Fruit fly (Drosophila melanogaster) whole organism, embryonic: Measurements from ENCODE around the gene in.
A peak's percentile ranks its signal among the peaks of the same experiment; 100 is the strongest.

Experiments
- Blimp-1 ChIP-seq: fragments of 200-800 bp; sonication (Bioruptor generic); optimal IDR thresholded peaks from 3 replicates; lab custom pipeline; 2018; ENCODE audit warnings: missing biosample characterization, missing genetic modification characterization, mild to moderate bottlenecking, moderate library complexity, missing genetic modification reagents
- CG10321 ChIP-seq: fragments of 200-800 bp; sonication (Bioruptor generic); IDR thresholded peaks from 2 replicates; pipeline ENCODE4 v1.3.6; 2022; ENCODE audit warnings: missing biosample characterization, missing genetic modification characterization
- CG11093 ChIP-seq: fragments of 200-800 bp; sonication (Bioruptor generic); IDR thresholded peaks from 3 replicates; pipeline ENCODE4 v1.3.6; 2022; ENCODE audit warnings: missing biosample characterization, missing genetic modification characterization
- CG11560 ChIP-seq: fragments of 200-800 bp; sonication (Bioruptor generic); IDR thresholded peaks from 3 replicates; pipeline ENCODE4 v1.3.6; 2022; ENCODE audit warnings: missing biosample characterization, missing genetic modification characterization
- CG12659 ChIP-seq: fragments of 200-800 bp; sonication (Bioruptor generic); optimal IDR thresholded peaks from 3 replicates; lab custom pipeline; 2017; ENCODE audit warnings: mild to moderate bottlenecking, missing biosample characterization, missing genetic modification reagents, missing genetic modification characterization
- CG13894 ChIP-seq: fragments of 200-800 bp; sonication (Bioruptor generic); optimal IDR thresholded peaks from 3 replicates; lab custom pipeline; 2018; ENCODE audit warnings: missing biosample characterization, mild to moderate bottlenecking, missing genetic modification characterization, moderate library complexity
- CG15514 ChIP-seq: fragments of 200-800 bp; sonication (Bioruptor generic); optimal IDR thresholded peaks from 3 replicates; lab custom pipeline; 2017; ENCODE audit warnings: missing biosample characterization, missing genetic modification characterization, mild to moderate bottlenecking, moderate library complexity, missing genetic modification reagents
- CG17912 ChIP-seq: fragments of 200-800 bp; sonication (Bioruptor generic); optimal IDR thresholded peaks from 2 replicates; lab custom pipeline; 2018; ENCODE audit warnings: missing biosample characterization, mild to moderate bottlenecking, missing genetic modification characterization
- CG18476 ChIP-seq: fragments of 200-800 bp; sonication (Bioruptor generic); optimal IDR thresholded peaks from 2 replicates; lab custom pipeline; 2016; ENCODE audit warnings: missing biosample characterization, mild to moderate bottlenecking, missing genetic modification characterization
- CG31388 ChIP-seq: fragments of 200-800 bp; sonication (Bioruptor generic); optimal IDR thresholded peaks from 2 replicates; lab custom pipeline; 2016; ENCODE audit warnings: missing biosample characterization, missing genetic modification characterization
- CG32532 ChIP-seq: fragments of 200-800 bp; sonication (Bioruptor generic); IDR thresholded peaks from 2 replicates; pipeline ENCODE4 v1.3.6; 2022; ENCODE audit warnings: missing biosample characterization, missing genetic modification characterization
- CG32767 ChIP-seq: fragments of 200-800 bp; sonication (Bioruptor generic); IDR thresholded peaks from 2 replicates; pipeline ENCODE4 v1.3.6; 2022; ENCODE audit warnings: missing biosample characterization, missing genetic modification characterization
- CG34224 ChIP-seq: fragments of 200-800 bp; sonication (Bioruptor generic); IDR thresholded peaks from 3 replicates; pipeline ENCODE4 v1.3.6; 2022; ENCODE audit warnings: missing biosample characterization, missing genetic modification characterization; ENCODE audit not compliant: partially characterized antibody
- CG42726 ChIP-seq: fragments of 200-800 bp; sonication (Bioruptor generic); IDR thresholded peaks from 2 replicates; pipeline ENCODE4 v1.3.6; 2022; ENCODE audit warnings: missing biosample characterization, missing genetic modification characterization; ENCODE audit not compliant: partially characterized antibody
- CG7271 ChIP-seq: fragments of 200-800 bp; sonication (Bioruptor generic); optimal IDR thresholded peaks from 2 replicates; lab custom pipeline; 2018; ENCODE audit warnings: missing biosample characterization, mild to moderate bottlenecking, missing genetic modification characterization, moderate library complexity
- CG7357 ChIP-seq: fragments of 200-800 bp; sonication (Bioruptor generic); IDR thresholded peaks from 3 replicates; pipeline ENCODE4 v1.3.6; 2022; ENCODE audit warnings: missing biosample characterization, missing genetic modification characterization
- CG7745 ChIP-seq: fragments of 200-800 bp; sonication (Bioruptor generic); optimal IDR thresholded peaks from 2 replicates; lab custom pipeline; 2018; ENCODE audit warnings: missing biosample characterization, mild to moderate bottlenecking, missing genetic modification characterization, moderate library complexity
- CG7928 ChIP-seq: fragments of 200-800 bp; sonication (Bioruptor generic); optimal IDR thresholded peaks from 2 replicates; lab custom pipeline; 2017; ENCODE audit warnings: missing biosample characterization, mild to moderate bottlenecking, missing genetic modification characterization
- CG8388 ChIP-seq: fragments of 200-800 bp; sonication (Bioruptor generic); optimal IDR thresholded peaks from 2 replicates; lab custom pipeline; 2019; ENCODE audit warnings: missing biosample characterization, mild to moderate bottlenecking, missing genetic modification characterization, moderate library complexity
- CG9215 ChIP-seq: fragments of 200-800 bp; sonication (Bioruptor generic); IDR thresholded peaks from 2 replicates; pipeline ENCODE4 v1.3.6; 2022; ENCODE audit warnings: missing biosample characterization, missing genetic modification characterization
- Chrac-16 ChIP-seq: fragments of 200-800 bp; sonication (Bioruptor generic); optimal IDR thresholded peaks from 3 replicates; lab custom pipeline; 2016; ENCODE audit warnings: missing biosample characterization, missing genetic modification characterization
- CrebB ChIP-seq: fragments of 200-800 bp; sonication (Bioruptor generic); optimal IDR thresholded peaks from 3 replicates; lab custom pipeline; 2018; ENCODE audit warnings: missing biosample characterization, mild to moderate bottlenecking, missing genetic modification characterization
- D19A ChIP-seq: fragments of 200-800 bp; optimal IDR thresholded peaks from 3 replicates; lab custom pipeline; 2019; ENCODE audit warnings: missing biosample characterization, mild to moderate bottlenecking, missing genetic modification characterization, moderate library complexity
- Dll ChIP-seq: fragments of 200-800 bp; sonication (Bioruptor generic); IDR thresholded peaks from 4 replicates; pipeline ENCODE4 v1.3.6; 2022; ENCODE audit warnings: missing biosample characterization, missing genetic modification characterization; ENCODE audit not compliant: partially characterized antibody
- Dref ChIP-seq: fragments of 200-800 bp; sonication (Bioruptor generic); IDR thresholded peaks from 2 replicates; pipeline ENCODE4 v1.3.6; 2022; ENCODE audit warnings: missing biosample characterization, missing genetic modification characterization
- Ets65A ChIP-seq: fragments of 200-800 bp; sonication (Bioruptor generic); peaks from one replicate; lab custom pipeline; 2016; ENCODE audit warnings: missing biosample characterization, missing genetic modification characterization
- Fer2 ChIP-seq: fragments of 200-800 bp; sonication (Bioruptor generic); optimal IDR thresholded peaks from 2 replicates; lab custom pipeline; 2018; ENCODE audit warnings: missing biosample characterization, mild to moderate bottlenecking, missing genetic modification characterization, moderate library complexity
- HLHmδ ChIP-seq: fragments of 200-800 bp; sonication (Bioruptor generic); optimal IDR thresholded peaks from 2 replicates; lab custom pipeline; 2018; ENCODE audit warnings: missing biosample characterization, mild to moderate bottlenecking, missing genetic modification characterization, moderate library complexity
- HmgZ ChIP-seq: fragments of 200-800 bp; sonication (Bioruptor generic); optimal IDR thresholded peaks from 2 replicates; lab custom pipeline; 2018; ENCODE audit warnings: missing biosample characterization, mild to moderate bottlenecking, missing genetic modification characterization
- Lpt ChIP-seq: fragments of >200 bp; optimal IDR thresholded peaks from 2 replicates; lab custom pipeline; 2018; ENCODE audit warnings: missing biosample characterization, missing genetic modification characterization
- MESR4 ChIP-seq: fragments of 200-800 bp; sonication (Bioruptor generic); optimal IDR thresholded peaks from 2 replicates; lab custom pipeline; 2018; ENCODE audit warnings: missing biosample characterization, mild to moderate bottlenecking, missing genetic modification characterization, moderate library complexity
- Nf-YB ChIP-seq: fragments of 200-800 bp; sonication (Bioruptor generic); optimal IDR thresholded peaks from 3 replicates; lab custom pipeline; 2019; ENCODE audit warnings: missing biosample characterization, mild to moderate bottlenecking, missing genetic modification characterization, moderate library complexity
- Opbp ChIP-seq: fragments of 200-800 bp; sonication (Bioruptor generic); IDR thresholded peaks from 3 replicates; pipeline ENCODE4 v1.3.6; 2022; ENCODE audit warnings: missing biosample characterization, missing genetic modification characterization; ENCODE audit not compliant: partially characterized antibody
- Side ChIP-seq: fragments of 200-800 bp; sonication (Bioruptor generic); optimal IDR thresholded peaks from 2 replicates; lab custom pipeline; 2016; ENCODE audit warnings: missing biosample characterization, missing genetic modification characterization
- Sin3A ChIP-seq: fragments of >200 bp; optimal IDR thresholded peaks from 2 replicates; lab custom pipeline; 2018
- Tbp ChIP-seq: fragments of >200 bp; optimal IDR thresholded peaks from 2 replicates; lab custom pipeline; 2018; ENCODE audit warnings: missing biosample characterization, missing genetic modification characterization
- YL-1 ChIP-seq: fragments of 200-800 bp; sonication (Bioruptor generic); optimal IDR thresholded peaks from 3 replicates; lab custom pipeline; 2017; ENCODE audit warnings: missing biosample characterization, mild to moderate bottlenecking, missing genetic modification characterization
- abd-A ChIP-seq: fragments of 200-800 bp; sonication (Bioruptor generic); optimal IDR thresholded peaks from 3 replicates; lab custom pipeline; 2019; ENCODE audit warnings: missing biosample characterization, mild to moderate bottlenecking, missing genetic modification characterization, moderate library complexity
- amos ChIP-seq: fragments of 200-800 bp; sonication (Bioruptor generic); IDR thresholded peaks from 2 replicates; pipeline ENCODE4 v1.3.6; 2022; ENCODE audit warnings: missing biosample characterization, missing genetic modification characterization; ENCODE audit not compliant: partially characterized antibody
- bsh ChIP-seq, 2 experiments: fragments of 200-800 bp; sonication (Bioruptor generic); optimal IDR thresholded peaks; 2 replicates each; lab custom pipeline; 2017 to 2018; ENCODE audit warnings: mild to moderate bottlenecking in 2 of 2, missing biosample characterization in 2 of 2, missing genetic modification characterization in 2 of 2, moderate library complexity in 1 of 2
- chm ChIP-seq: fragments of 200-800 bp; sonication (Bioruptor generic); IDR thresholded peaks from 2 replicates; pipeline ENCODE4 v1.3.6; 2022; ENCODE audit warnings: missing biosample characterization, missing genetic modification characterization
- ci ChIP-seq: fragments of 200-800 bp; sonication (Bioruptor generic); IDR thresholded peaks from 3 replicates; pipeline ENCODE4 v1.3.6; 2022; ENCODE audit warnings: missing biosample characterization, missing genetic modification characterization
- danr ChIP-seq: fragments of 200-800 bp; sonication (Bioruptor generic); IDR thresholded peaks from 2 replicates; pipeline ENCODE4 v1.3.6; 2022; ENCODE audit warnings: missing biosample characterization, missing genetic modification characterization
- dati ChIP-seq: fragments of 200-800 bp; sonication (Bioruptor generic); IDR thresholded peaks from 2 replicates; pipeline ENCODE4 v1.3.6; 2022; ENCODE audit warnings: missing biosample characterization, missing genetic modification characterization
- ems ChIP-seq: fragments of 200-800 bp; sonication (Bioruptor generic); optimal IDR thresholded peaks from 3 replicates; lab custom pipeline; 2016; ENCODE audit warnings: missing biosample characterization, missing genetic modification characterization
- gcm ChIP-seq: fragments of 200-800 bp; sonication (Bioruptor generic); optimal IDR thresholded peaks from 2 replicates; lab custom pipeline; 2019; ENCODE audit warnings: missing biosample characterization, mild to moderate bottlenecking, missing genetic modification characterization, moderate library complexity
- grau ChIP-seq: fragments of 200-800 bp; optimal IDR thresholded peaks from 3 replicates; lab custom pipeline; 2019; ENCODE audit warnings: missing biosample characterization, mild to moderate bottlenecking, missing genetic modification characterization, moderate library complexity
- pum ChIP-seq: fragments of 200-800 bp; sonication (Bioruptor generic); optimal IDR thresholded peaks from 2 replicates; lab custom pipeline; 2016; ENCODE audit warnings: missing biosample characterization, missing genetic modification characterization
- sim ChIP-seq: fragments of 200-800 bp; sonication (Bioruptor generic); IDR thresholded peaks from 2 replicates; pipeline ENCODE4 v1.3.6; 2022; ENCODE audit warnings: missing biosample characterization, missing genetic modification characterization
- slp2 ChIP-seq: fragments of 200-800 bp; sonication (Bioruptor generic); optimal IDR thresholded peaks from 2 replicates; lab custom pipeline; 2016; ENCODE audit warnings: missing biosample characterization, missing genetic modification characterization
- sob ChIP-seq: fragments of 200-800 bp; sonication (Bioruptor generic); IDR thresholded peaks from 2 replicates; pipeline ENCODE4 v1.3.6; 2022; ENCODE audit warnings: missing biosample characterization, missing genetic modification characterization
- vvl ChIP-seq: fragments of 200-800 bp; sonication (Bioruptor generic); IDR thresholded peaks from 2 replicates; pipeline ENCODE4 v1.3.6; 2022; ENCODE audit warnings: missing biosample characterization, missing genetic modification characterization

The in gene

dm6 chr3L:20388983-20389382 lies 22.0 kb downstream of the in start (continued):
- TF ChIP-seq Blimp-1 (GFP tag; lab: Kevin White, UChicago) = no peak
- TF ChIP-seq CG15514 (GFP tag; lab: Kevin White, UChicago) = peak; percentile 40
- TF ChIP-seq abd-A (tag; lab: Kevin White, UChicago) = no peak
- TF ChIP-seq Sin3A (lab: Kevin White, UChicago) = no peak
- TF ChIP-seq Nf-YB = no peak
- no peak for TF ChIP-seq CG7357 (GFP tag; lab: Robert Waterston, UW)
- TF ChIP-seq sim (GFP tag; lab: Robert Waterston, UW) = no peak
- TF ChIP-seq CG7928 (GFP tag; lab: Kevin White, UChicago) = no peak
- no peak for TF ChIP-seq slp2
- TF ChIP-seq CG42726 (GFP tag; lab: Robert Waterston, UW) = no peak
- no peak for TF ChIP-seq YL-1 (GFP tag; lab: Kevin White, UChicago)
- TF ChIP-seq gcm (GFP tag; lab: Kevin White, UChicago) = peak; percentile 41
- TF ChIP-seq ems = peak; percentile 46
- no peak for TF ChIP-seq CG8388
- TF ChIP-seq Chrac-16 (GFP tag; lab: Kevin White, UChicago) = no peak
- peak; percentile 25 for TF ChIP-seq CrebB (tag; lab: Kevin White, UChicago)
- TF ChIP-seq ci (GFP tag; lab: Robert Waterston, UW) = peak; percentile 27; the same call in 1 of the 3 replicates
- TF ChIP-seq CG32767 (GFP tag; lab: Robert Waterston, UW) = no peak
- no peak for TF ChIP-seq amos (GFP tag; lab: Robert Waterston, UW)
- TF ChIP-seq Dll (GFP tag; lab: Robert Waterston, UW) = no peak
- no peak for TF ChIP-seq danr (GFP tag; lab: Robert Waterston, UW)
- no peak for TF ChIP-seq CG34224 (GFP tag; lab: Robert Waterston, UW)
- TF ChIP-seq CG11560 (tag; lab: Robert Waterston, UW) = no peak
- peak; percentile 35; the same call in 1 of the 2 replicates for TF ChIP-seq sob (GFP tag; lab: Robert Waterston, UW)
- no peak for TF ChIP-seq Tbp (GFP tag; lab: Kevin White, UChicago)
- peak; percentile 22 for TF ChIP-seq CG12659 (GFP tag; lab: Kevin White, UChicago)
- TF ChIP-seq CG32532 = peak; percentile 55; the same call in 1 of the 2 replicates
- TF ChIP-seq Ets65A = peak; percentile 85
- TF ChIP-seq grau (tag; lab: Kevin White, UChicago) = peak; percentile 37
- no peak for TF ChIP-seq Opbp
- TF ChIP-seq Lpt (GFP tag; lab: Kevin White, UChicago) = no peak
- no peak for TF ChIP-seq CG18476 (GFP tag; lab: Kevin White, UChicago)
- no peak for TF ChIP-seq CG7271 (tag; lab: Kevin White, UChicago)
- TF ChIP-seq CG11093 (GFP tag; lab: Robert Waterston, UW) = no peak
- TF ChIP-seq chm (GFP tag; lab: Robert Waterston, UW) = no peak; the same call in 1 of the 2 replicates
- TF ChIP-seq D19A (tag; lab: Kevin White, UChicago) = no peak
- TF ChIP-seq dati (GFP tag; lab: Robert Waterston, UW) = no peak
- TF ChIP-seq HmgZ (tag; lab: Kevin White, UChicago) = peak; percentile 42
- TF ChIP-seq pum (GFP tag; lab: Kevin White, UChicago) = peak; percentile 16
- TF ChIP-seq MESR4 (GFP tag; lab: Kevin White, UChicago) = no peak
- no peak for TF ChIP-seq CG17912
- no peak for TF ChIP-seq CG7745
- no peak for TF ChIP-seq Fer2
- TF ChIP-seq CG31388 (GFP tag; lab: Kevin White, UChicago) = no peak
- peak; percentile 24 for TF ChIP-seq CG13894 (tag; lab: Kevin White, UChicago)
- TF ChIP-seq bsh (GFP tag; optimal IDR thresholded peaks at IDR 0.05; lab: Kevin White, UChicago) = peak in 1 of 2 experiments; percentile 0
- TF ChIP-seq CG10321 (GFP tag; lab: Robert Waterston, UW) = no peak
- TF ChIP-seq Dref (GFP tag; lab: Robert Waterston, UW) = no peak
- no peak for TF ChIP-seq CG9215
- TF ChIP-seq Side (GFP tag; lab: Kevin White, UChicago) = peak; percentile 11
- peak; percentile 69 for TF ChIP-seq vvl (GFP tag; lab: Robert Waterston, UW)
- no peak for TF ChIP-seq HLHmδ (GFP tag; lab: Kevin White, UChicago)
